Worm (Caenorhabditis elegans): Measurements from ENCODE around the gene F16B12.1.

F16B12.1 gene

ce11 chrX:14085208-14085607 lies at the start of gene F16B12.1:
F16B12.1 (plus strand) TSS chrX:14085508.
- TF ChIP-seq lin-13 (tag; optimal IDR thresholded peaks at IDR 0.05) (no peak), drap-1 (GFP tag; optimal IDR thresholded peaks at IDR 0.05) (no peak), cnd-1 (tag; optimal IDR thresholded peaks at IDR 0.05) (no peak)

ce11 chrX:14039293-14039692 lies 46.0 kb upstream of the F16B12.1 start:
- TF ChIP-seq flh-1 (GFP tag; optimal IDR thresholded peaks at IDR 0.05) (no peak), nhr-12 (tag; optimal IDR thresholded peaks at IDR 0.05) (no peak), unc-62 (GFP tag; optimal IDR thresholded peaks at IDR 0.05) (peak; percentile 78), ceh-43 (GFP tag; optimal IDR thresholded peaks at IDR 0.05) (no peak), hlh-1 (tag; optimal IDR thresholded peaks at IDR 0.05) (peak; percentile 67), mep-1 (tag; optimal IDR thresholded peaks at IDR 0.05) (no peak), ceh-39 (tag; optimal IDR thresholded peaks at IDR 0.05) (no peak), blmp-1 (tag; optimal IDR thresholded peaks at IDR 0.05) (no peak), zip-8 (tag; optimal IDR thresholded peaks at IDR 0.05) (no peak), mab-5 (tag; optimal IDR thresholded peaks at IDR 0.05) (no peak), ces-1 (GFP tag; optimal IDR thresholded peaks at IDR 0.05) (no peak), elt-1 (tag; optimal IDR thresholded peaks at IDR 0.05; ENCODE audit: borderline replicate concordance, insufficient read depth) (no peak), unc-39 (tag; optimal IDR thresholded peaks at IDR 0.05) (no peak), snpc-4 (tag; optimal IDR thresholded peaks at IDR 0.05) (no peak), cnd-1 (tag; optimal IDR thresholded peaks at IDR 0.05) (no peak), sem-2 (GFP tag; optimal IDR thresholded peaks at IDR 0.05) (no peak)

DNA sequence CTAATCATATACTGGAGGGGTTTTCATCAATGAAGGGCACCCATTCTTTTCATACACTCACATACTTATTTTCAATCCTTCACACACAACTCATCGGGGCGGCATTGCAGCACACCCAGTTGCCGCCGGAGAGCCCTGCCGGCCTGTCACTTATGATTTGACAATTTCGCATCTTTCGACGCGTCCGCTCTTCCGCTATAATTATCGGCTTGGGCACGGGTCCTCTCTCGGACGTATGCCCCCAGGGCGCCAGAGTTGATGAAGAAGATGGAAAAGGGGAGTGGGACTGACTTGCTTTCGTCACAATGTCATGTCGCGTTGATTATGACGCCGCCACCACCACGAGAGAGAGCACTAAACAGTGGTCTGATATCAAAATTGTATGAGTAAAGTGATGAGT lies 40.9 kb upstream of the F16B12.1 start:
- TF ChIP-seq unc-120 (tag; optimal IDR thresholded peaks at IDR 0.05; ENCODE audit: poor library complexity, severe bottlenecking), result peak; percentile 46
- TF ChIP-seq flh-1 (GFP tag; optimal IDR thresholded peaks at IDR 0.05), result no peak
- no peak for TF ChIP-seq nhr-2 (tag; optimal IDR thresholded peaks at IDR 0.05)
- peak; percentile 46 for TF ChIP-seq unc-62 (GFP tag; optimal IDR thresholded peaks at IDR 0.05)
- TF ChIP-seq bed-3 (GFP tag; optimal IDR thresholded peaks at IDR 0.05), result no peak
- no peak for TF ChIP-seq zip-8 (tag; optimal IDR thresholded peaks at IDR 0.05)
- no peak for TF ChIP-seq elt-1 (tag; optimal IDR thresholded peaks at IDR 0.05; ENCODE audit: borderline replicate concordance, insufficient read depth)

DNA sequence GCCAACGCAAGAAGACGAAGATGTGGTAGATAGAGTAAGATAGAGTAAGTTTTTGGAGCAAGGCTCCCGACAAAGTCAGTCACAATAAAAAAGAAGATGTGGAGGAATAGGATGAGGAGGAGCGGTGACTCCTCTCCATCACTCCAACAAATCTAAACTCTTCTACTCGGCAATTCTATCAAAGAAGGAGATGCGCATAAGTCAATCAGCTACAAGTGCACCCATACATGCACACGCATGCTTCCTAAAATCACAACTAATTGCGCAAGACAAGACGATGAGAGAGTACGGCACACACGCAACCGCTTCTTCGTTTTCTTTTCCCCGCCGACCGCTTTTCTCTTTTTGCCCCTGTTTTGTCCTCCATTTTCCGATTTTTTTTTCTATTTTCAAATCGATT lies 37.7 kb upstream of the F16B12.1 start:
- no peak for TF ChIP-seq lin-32 (GFP tag; optimal IDR thresholded peaks at IDR 0.05)
- TF ChIP-seq drap-1 (GFP tag; optimal IDR thresholded peaks at IDR 0.05), result no peak
- peak; percentile 96 for TF ChIP-seq ces-1 (GFP tag; optimal IDR thresholded peaks at IDR 0.05)
- peak; percentile 41 for TF ChIP-seq zip-8 (tag; optimal IDR thresholded peaks at IDR 0.05)
- TF ChIP-seq nhr-12 (tag; optimal IDR thresholded peaks at IDR 0.05), result no peak

- no peak for TF ChIP-seq zip-8 (tag; optimal IDR thresholded peaks at IDR 0.05)
- no peak for TF ChIP-seq nhr-28 (tag; optimal IDR thresholded peaks at IDR 0.05)
- no peak for TF ChIP-seq drap-1 (GFP tag; optimal IDR thresholded peaks at IDR 0.05)
- no peak for TF ChIP-seq cnd-1 (tag; optimal IDR thresholded peaks at IDR 0.05)
- no peak for TF ChIP-seq lin-13 (tag; optimal IDR thresholded peaks at IDR 0.05)
- TF ChIP-seq M03D4.4 (tag; optimal IDR thresholded peaks at IDR 0.05), result no peak
- no peak for TF ChIP-seq nhr-12 (tag; optimal IDR thresholded peaks at IDR 0.05)
- TF ChIP-seq ztf-11 (tag; optimal IDR thresholded peaks at IDR 0.05), result no peak
- no peak for TF ChIP-seq snpc-4 (tag; optimal IDR thresholded peaks at IDR 0.05)
- TF ChIP-seq elt-3 (tag; optimal IDR thresholded peaks at IDR 0.05), result no peak
Observed at ce11 chrX:14049235-14049634, 36.1 kb upstream of the F16B12.1 start, which contains the start of gene dyc-1. dyc-1 (plus strand) TSS chrX:14049535.

DNA sequence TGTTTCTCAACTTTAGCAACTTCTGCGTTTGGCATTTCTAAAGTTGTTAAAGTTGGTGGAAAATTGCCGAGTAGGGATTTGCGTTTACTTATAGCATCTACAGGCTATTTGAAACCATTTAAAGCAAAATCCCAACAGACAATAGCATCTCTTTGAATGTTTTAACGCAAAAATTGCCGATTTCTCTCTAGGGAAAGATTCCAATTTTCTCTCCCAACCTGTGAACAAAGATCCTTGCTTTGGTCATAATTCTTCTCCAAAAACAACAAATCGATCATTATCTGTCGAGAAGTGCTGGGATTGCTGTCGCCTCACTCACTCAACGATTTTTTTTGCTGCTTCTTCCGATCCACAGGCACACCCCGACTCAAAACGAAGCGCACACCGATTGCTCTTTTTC lies 31.6 kb upstream of the F16B12.1 start:
- no peak for TF ChIP-seq ham-2 (GFP tag; optimal IDR thresholded peaks at IDR 0.05)
- no peak for TF ChIP-seq ces-1 (GFP tag; optimal IDR thresholded peaks at IDR 0.05)
- no peak for TF ChIP-seq cnd-1 (tag; optimal IDR thresholded peaks at IDR 0.05)
- TF ChIP-seq mab-5 (tag; optimal IDR thresholded peaks at IDR 0.05), result no peak
- no peak for TF ChIP-seq lin-13 (tag; optimal IDR thresholded peaks at IDR 0.05)
- TF ChIP-seq unc-120 (tag; optimal IDR thresholded peaks at IDR 0.05; ENCODE audit: poor library complexity, severe bottlenecking), result no peak
- no peak for TF ChIP-seq pha-4 (tag; optimal IDR thresholded peaks at IDR 0.05)
- no peak for TF ChIP-seq nhr-12 (tag; optimal IDR thresholded peaks at IDR 0.05)

ce11 chrX:14054799-14055198 lies 30.5 kb upstream of the F16B12.1 start:
- TF ChIP-seq unc-120 (tag; optimal IDR thresholded peaks at IDR 0.05; ENCODE audit: poor library complexity, severe bottlenecking) (peak; percentile 69), hlh-1 (tag; optimal IDR thresholded peaks at IDR 0.05) (peak; percentile 77), nhr-76 (tag; optimal IDR thresholded peaks at IDR 0.05) (no peak)
